Worm (Caenorhabditis elegans) whole organism, mixed stage, embryonic: ENCODE results near the gene W02H5.8.

Source experiments
- blmp-1 ChIP-seq: fragments of 150-350 bp; optimal IDR thresholded peaks from 2 replicates; lab custom pipeline; 2014; ENCODE audit warnings: missing biosample characterization, missing genetic modification characterization
- ceh-83 ChIP-seq: fragments of 200-800 bp; sonication (Bioruptor generic); optimal IDR thresholded peaks from 2 replicates; lab custom pipeline; 2018; ENCODE audit warnings: mild to moderate bottlenecking, missing genetic modification characterization, missing compliant biosample characterization
- drap-1 ChIP-seq: fragments of 200-800 bp; sonication (Bioruptor generic); optimal IDR thresholded peaks from 3 replicates; lab custom pipeline; 2018; ENCODE audit warnings: mild to moderate bottlenecking, missing genetic modification characterization, missing compliant biosample characterization
- elt-1 ChIP-seq: sonication (generic microtip); optimal IDR thresholded peaks from 2 replicates; lab custom pipeline; 2017; ENCODE audit warnings: missing genetic modification characterization, mild to moderate bottlenecking, missing compliant biosample characterization, antibody characterized with exemption, moderate library complexity, borderline replicate concordance; ENCODE audit not compliant: insufficient read depth
- elt-3 ChIP-seq: fragments of 150-350 bp; optimal IDR thresholded peaks from 2 replicates; lab custom pipeline; 2014; ENCODE audit warnings: missing biosample characterization, missing genetic modification characterization
- hlh-1 ChIP-seq: fragments of 150-350 bp; optimal IDR thresholded peaks from 2 replicates; lab custom pipeline; 2014; ENCODE audit warnings: missing biosample characterization, missing genetic modification reagents, missing genetic modification characterization
- lin-13 ChIP-seq: fragments of 150-350 bp; optimal IDR thresholded peaks from 2 replicates; lab custom pipeline; 2014; ENCODE audit warnings: missing biosample characterization, missing genetic modification characterization
- mab-5 ChIP-seq: fragments of 150-350 bp; optimal IDR thresholded peaks from 2 replicates; lab custom pipeline; 2014; ENCODE audit warnings: missing biosample characterization, missing genetic modification characterization
- nhr-237 ChIP-seq: fragments of 150-350 bp; optimal IDR thresholded peaks from 2 replicates; lab custom pipeline; 2014; ENCODE audit warnings: missing biosample characterization, missing genetic modification characterization
- nhr-28 ChIP-seq: fragments of 150-350 bp; optimal IDR thresholded peaks from 2 replicates; lab custom pipeline; 2014; ENCODE audit warnings: missing biosample characterization, missing genetic modification characterization
- snpc-4 ChIP-seq: fragments of 150-350 bp; optimal IDR thresholded peaks from 2 replicates; lab custom pipeline; 2014; ENCODE audit warnings: missing biosample characterization, missing genetic modification characterization
- unc-39 ChIP-seq: fragments of 150-350 bp; optimal IDR thresholded peaks from 2 replicates; lab custom pipeline; 2014; ENCODE audit warnings: missing biosample characterization, missing genetic modification characterization

DNA sequence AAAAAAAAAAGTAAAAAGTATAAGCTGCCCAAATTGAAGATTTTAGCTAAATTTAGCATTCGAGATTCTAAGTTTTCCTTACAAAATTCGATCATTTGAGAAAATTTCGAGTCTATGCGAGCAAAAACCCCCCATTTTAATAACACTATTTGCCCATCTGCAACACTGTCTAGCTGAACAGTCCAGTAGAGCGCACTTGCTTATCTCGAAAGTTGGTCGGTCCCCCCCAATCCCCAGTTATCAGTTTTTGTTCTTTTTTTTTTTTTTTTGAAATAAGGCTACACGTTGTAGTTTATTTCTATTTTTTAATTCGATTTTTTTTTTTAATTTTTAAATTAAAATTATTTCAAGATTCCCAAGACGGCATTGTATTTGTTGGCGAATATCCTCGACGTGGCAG lies 5.2 kb upstream of the W02H5.8 start:
- no peak for TF ChIP-seq snpc-4 (tag; lab: Kevin White, UChicago)
- no peak for TF ChIP-seq lin-13 (tag; lab: Kevin White, UChicago)
- TF ChIP-seq mab-5 (tag; lab: Kevin White, UChicago): no peak
- no peak for TF ChIP-seq unc-39 (tag; lab: Kevin White, UChicago)
- TF ChIP-seq nhr-237 (tag; lab: Kevin White, UChicago): no peak
- no peak for TF ChIP-seq hlh-1 (tag; lab: Kevin White, UChicago)
- no peak for TF ChIP-seq blmp-1 (tag; lab: Kevin White, UChicago)
- no peak for TF ChIP-seq ceh-83 (GFP tag; lab: Kevin White, UChicago)
- TF ChIP-seq elt-1 (tag; lab: Kevin White, UChicago): no peak
- TF ChIP-seq elt-3 (tag; lab: Kevin White, UChicago): no peak
- no peak for TF ChIP-seq drap-1 (GFP tag; lab: Kevin White, UChicago)
- TF ChIP-seq nhr-28 (tag; lab: Kevin White, UChicago): no peak
